Worm (Caenorhabditis elegans): ENCODE results near the gene pph-2.

ce11 chrIV:11908733-11909132, 31.2 kb upstream of the pph-2 start:
- TF ChIP-seq him-1 (tag; optimal IDR thresholded peaks at IDR 0.05) (no peak), W03F9.2 (tag; optimal IDR thresholded peaks at IDR 0.05) (no peak), dao-5 (tag; optimal IDR thresholded peaks at IDR 0.05) (no peak)
